Worm (Caenorhabditis elegans) whole organism, L1 larva: ENCODE measurements around the gene F53A2.3.
A peak's percentile ranks its signal among the peaks of the same experiment; 100 is the strongest.

Experiments
- C04F5.9 ChIP-seq: sonication (generic microtip); optimal IDR thresholded peaks from 2 replicates; lab custom pipeline; 2016; ENCODE audit warnings: missing genetic modification characterization, missing compliant biosample characterization
- F16B12.6 ChIP-seq: fragments of 150-350 bp; optimal IDR thresholded peaks from 2 replicates; lab custom pipeline; 2014; ENCODE audit warnings: missing biosample characterization, missing genetic modification characterization
- Y116A8C.19 ChIP-seq: sonication (generic microtip); optimal IDR thresholded peaks from 2 replicates; lab custom pipeline; 2016; ENCODE audit warnings: missing compliant biosample characterization, missing genetic modification characterization, borderline replicate concordance
- blmp-1 ChIP-seq: fragments of 150-350 bp; optimal IDR thresholded peaks from 2 replicates; lab custom pipeline; 2014; ENCODE audit warnings: missing biosample characterization, missing genetic modification characterization
- ceh-82 ChIP-seq, 3 experiments: fragments of 150-350 bp in 1 of 3; sonication (generic microtip) in 2 of 3; optimal IDR thresholded peaks; 2 replicates each; lab custom pipeline; 2014 to 2017; ENCODE audit warnings: missing biosample characterization in 3 of 3, missing genetic modification characterization in 3 of 3
- ceh-88 ChIP-seq: fragments of 200-800 bp; sonication (Bioruptor generic); IDR thresholded peaks from 2 replicates; pipeline ENCODE4 v1.3.6; 2022; ENCODE audit warnings: missing genetic modification characterization, missing compliant biosample characterization
- dsc-1 ChIP-seq: sonication (generic microtip); optimal IDR thresholded peaks from 2 replicates; lab custom pipeline; 2016; ENCODE audit warnings: mild to moderate bottlenecking, missing genetic modification characterization, missing compliant biosample characterization
- efl-1 ChIP-seq, 4 experiments: fragments of 150-350 bp; optimal IDR thresholded peaks in 3 of 4; peaks in 1 of 4; 1 replicate in 1 of 4; 2 replicates in 3 of 4; lab custom pipeline; 2014; ENCODE audit warnings: missing biosample characterization in 2 of 4, missing genetic modification characterization in 2 of 4, missing genetic modification reagents in 2 of 4
- efl-3 ChIP-seq: fragments of 200-800 bp; sonication (Bioruptor generic); optimal IDR thresholded peaks from 2 replicates; lab custom pipeline; 2018; ENCODE audit warnings: mild to moderate bottlenecking, missing genetic modification characterization, missing compliant biosample characterization
- egl-27 ChIP-seq, 2 experiments: fragments of 150-350 bp in 1 of 2; sonication (generic microtip); optimal IDR thresholded peaks; 3 replicates each; lab custom pipeline; 2017 to 2018; ENCODE audit warnings: missing biosample characterization in 2 of 2, missing genetic modification characterization in 2 of 2, missing genetic modification reagents in 2 of 2
- elt-3 ChIP-seq, 6 experiments: fragments of 150-350 bp in 1 of 6; sonication (generic microtip); optimal IDR thresholded peaks; 2 replicates each; lab custom pipeline; 2017 to 2018; ENCODE audit warnings: missing biosample characterization in 6 of 6, missing genetic modification characterization in 6 of 6, inconsistent platforms in 1 of 6
- fkh-4 ChIP-seq: sonication (generic microtip); optimal IDR thresholded peaks from 2 replicates; lab custom pipeline; 2016; ENCODE audit warnings: missing compliant biosample characterization, missing genetic modification characterization, borderline replicate concordance
- fkh-8 ChIP-seq: sonication (generic microtip); optimal IDR thresholded peaks from 2 replicates; lab custom pipeline; 2016; ENCODE audit warnings: mild to moderate bottlenecking, missing genetic modification characterization, missing compliant biosample characterization
- grh-1 ChIP-seq: fragments of 200-800 bp; sonication (Bioruptor generic); IDR thresholded peaks from 2 replicates; pipeline ENCODE4 v1.3.6; 2022; ENCODE audit warnings: missing genetic modification reagents, missing genetic modification characterization, missing compliant biosample characterization
- hlh-17 ChIP-seq: fragments of 200-800 bp; sonication (Bioruptor generic); optimal IDR thresholded peaks from 2 replicates; lab custom pipeline; 2018; ENCODE audit warnings: missing genetic modification characterization, mild to moderate bottlenecking, missing compliant biosample characterization, moderate library complexity, borderline replicate concordance
- hlh-4 ChIP-seq: sonication (generic microtip); optimal IDR thresholded peaks from 2 replicates; lab custom pipeline; 2016; ENCODE audit warnings: mild to moderate bottlenecking, missing genetic modification characterization, missing compliant biosample characterization
- hpl-2 ChIP-seq: fragments of 150-350 bp; optimal IDR thresholded peaks from 2 replicates; lab custom pipeline; 2014; ENCODE audit warnings: missing biosample characterization, missing genetic modification reagents, missing genetic modification characterization
- irx-1 ChIP-seq: sonication (generic microtip); optimal IDR thresholded peaks from 2 replicates; lab custom pipeline; 2016; ENCODE audit warnings: missing genetic modification characterization, missing compliant biosample characterization
- isw-1 ChIP-seq: fragments of 200-800 bp; sonication (Bioruptor generic); IDR thresholded peaks from 2 replicates; pipeline ENCODE4 v1.3.6; 2022; ENCODE audit warnings: missing genetic modification characterization, missing compliant biosample characterization
- jun-1 ChIP-seq: fragments of 150-350 bp; optimal IDR thresholded peaks from 2 replicates; lab custom pipeline; 2014; ENCODE audit warnings: missing biosample characterization, missing genetic modification reagents, missing genetic modification characterization
- lin-13 ChIP-seq: fragments of 150-350 bp; optimal IDR thresholded peaks from 2 replicates; lab custom pipeline; 2014; ENCODE audit warnings: missing biosample characterization, missing genetic modification reagents, missing genetic modification characterization
- lin-14 ChIP-seq: fragments of 200-800 bp; sonication (Bioruptor generic); optimal IDR thresholded peaks from 2 replicates; lab custom pipeline; 2018; ENCODE audit warnings: mild to moderate bottlenecking, missing genetic modification characterization, moderate library complexity, missing compliant biosample characterization
- lin-39 ChIP-seq: fragments of 150-350 bp; optimal IDR thresholded peaks from 2 replicates; lab custom pipeline; 2014; ENCODE audit warnings: missing biosample characterization, missing genetic modification reagents, missing genetic modification characterization
- lsy-2 ChIP-seq, 2 experiments: fragments of 150-350 bp; optimal IDR thresholded peaks; 2 replicates each; lab custom pipeline; 2014; ENCODE audit warnings: missing biosample characterization in 2 of 2, missing genetic modification characterization in 2 of 2
- mdl-1 ChIP-seq, 2 experiments: fragments of 150-350 bp; optimal IDR thresholded peaks; 2 replicates each; lab custom pipeline; 2014 to 2017; ENCODE audit warnings: missing biosample characterization in 2 of 2, missing genetic modification characterization in 2 of 2, inconsistent platforms in 1 of 2
- mep-1 ChIP-seq: fragments of 150-350 bp; optimal IDR thresholded peaks from 2 replicates; lab custom pipeline; 2014; ENCODE audit warnings: missing biosample characterization, missing genetic modification characterization
- nhr-12 ChIP-seq: sonication (generic microtip); optimal IDR thresholded peaks from 2 replicates; lab custom pipeline; 2017; ENCODE audit warnings: missing biosample characterization, missing genetic modification characterization
- nhr-19 ChIP-seq: fragments of 200-800 bp; sonication (Bioruptor generic); conservative IDR thresholded peaks from 2 replicates; pipeline ENCODE4 v1.3.6; 2022; ENCODE audit warnings: missing genetic modification characterization, missing compliant biosample characterization
- nhr-237 ChIP-seq: fragments of 150-350 bp; optimal IDR thresholded peaks from 2 replicates; lab custom pipeline; 2014; ENCODE audit warnings: missing biosample characterization, missing genetic modification characterization
- nhr-28 ChIP-seq: fragments of 150-350 bp; optimal IDR thresholded peaks from 2 replicates; lab custom pipeline; 2014; ENCODE audit warnings: missing biosample characterization, missing genetic modification characterization
- nhr-47 ChIP-seq: sonication (generic microtip); optimal IDR thresholded peaks from 2 replicates; lab custom pipeline; 2016; ENCODE audit warnings: mild to moderate bottlenecking, missing genetic modification characterization, moderate library complexity, missing compliant biosample characterization
- nhr-71 ChIP-seq: sonication (generic microtip); optimal IDR thresholded peaks from 2 replicates; lab custom pipeline; 2016; ENCODE audit warnings: mild to moderate bottlenecking, missing genetic modification characterization, moderate library complexity, missing compliant biosample characterization
- nhr-85 ChIP-seq: sonication (generic microtip); peaks from one replicate; lab custom pipeline; 2016; ENCODE audit warnings: missing genetic modification characterization, inconsistent platforms, missing compliant biosample characterization
- nhr-90 ChIP-seq: sonication (generic microtip); optimal IDR thresholded peaks from 2 replicates; lab custom pipeline; 2016; ENCODE audit warnings: mild to moderate bottlenecking, missing genetic modification characterization, missing compliant biosample characterization; ENCODE audit not compliant: poor library complexity
- snpc-4 ChIP-seq: fragments of 150-350 bp; optimal IDR thresholded peaks from 2 replicates; lab custom pipeline; 2014; ENCODE audit warnings: missing biosample characterization, missing genetic modification characterization
- snu-23 ChIP-seq: sonication (generic microtip); optimal IDR thresholded peaks from 2 replicates; lab custom pipeline; 2016; ENCODE audit warnings: missing genetic modification characterization, missing compliant biosample characterization
- swsn-7 ChIP-seq: sonication (generic microtip); optimal IDR thresholded peaks from 2 replicates; lab custom pipeline; 2016; ENCODE audit warnings: missing genetic modification characterization, missing compliant biosample characterization
- tbx-2 ChIP-seq: sonication (generic microtip); optimal IDR thresholded peaks from 2 replicates; lab custom pipeline; 2016; ENCODE audit warnings: missing genetic modification characterization, missing compliant biosample characterization
- unc-130 ChIP-seq: fragments of 150-350 bp; optimal IDR thresholded peaks from 2 replicates; lab custom pipeline; 2017; ENCODE audit warnings: missing biosample characterization, missing genetic modification characterization, inconsistent platforms
- unc-62 ChIP-seq: fragments of 150-350 bp; optimal IDR thresholded peaks from 2 replicates; lab custom pipeline; 2014; ENCODE audit warnings: missing biosample characterization, missing genetic modification reagents, missing genetic modification characterization
- xbp-1 ChIP-seq: sonication (generic microtip); optimal IDR thresholded peaks from 2 replicates; lab custom pipeline; 2016; ENCODE audit warnings: missing genetic modification characterization, missing compliant biosample characterization
- ztf-11 ChIP-seq, 2 experiments: sonication (generic microtip); optimal IDR thresholded peaks; 2 replicates each; lab custom pipeline; 2016 to 2017; ENCODE audit warnings: missing genetic modification characterization in 2 of 2, missing biosample characterization in 1 of 2, missing compliant biosample characterization in 1 of 2

Gene F53A2.3

ce11 chrIII:13348891-13349290 lies 9.3 kb upstream of the F53A2.3 start:
- no peak for TF ChIP-seq C04F5.9 (tag; lab: Kevin White, UChicago)
- peak; percentile 21 for TF ChIP-seq fkh-8 (tag; lab: Kevin White, UChicago)
- no peak for TF ChIP-seq nhr-12 (tag; lab: Kevin White, UChicago)
- peak; percentile 28 for TF ChIP-seq nhr-47 (tag; lab: Kevin White, UChicago)
- TF ChIP-seq dsc-1 (tag; lab: Kevin White, UChicago), result peak; percentile 78
- peak in 1 of 3 experiments; percentile 6 for TF ChIP-seq ceh-82 (tag; optimal IDR thresholded peaks at IDR 0.05; lab: Kevin White, UChicago)
- TF ChIP-seq xbp-1 (tag; lab: Kevin White, UChicago), result no peak
- no peak for TF ChIP-seq snpc-4 (tag; lab: Kevin White, UChicago)
- TF ChIP-seq nhr-71 (tag; lab: Kevin White, UChicago), result peak; percentile 10
- TF ChIP-seq, all 84 proteins: peak for 5

ce11 chrIII:13347782-13348327 lies 8.3 kb upstream of the F53A2.3 start:
- peak; percentile 11 for TF ChIP-seq nhr-47 (tag; lab: Kevin White, UChicago)
- TF ChIP-seq lsy-2 (tag; optimal IDR thresholded peaks at IDR 0.05; lab: Kevin White, UChicago), result peak in 1 of 2 experiments; percentile 18
- TF ChIP-seq efl-1 (optimal IDR thresholded peaks at IDR 0.05; lab: Kevin White, UChicago), result peak in 1 of 2 experiments; percentile 3
- no peak for TF ChIP-seq efl-1 (GFP tag; optimal IDR thresholded peaks at IDR 0.05 in 1 of 2; lab: Kevin White, UChicago)
- 0 out of 2 replicates have a peak, but pooled peaks have one; percentile 12 for TF ChIP-seq isw-1
- peak; percentile 28 for TF ChIP-seq tbx-2 (tag; lab: Kevin White, UChicago)
- TF ChIP-seq irx-1 (tag; lab: Kevin White, UChicago), result no peak
- TF ChIP-seq nhr-71 (tag; lab: Kevin White, UChicago), result peak; percentile 33
- no peak for TF ChIP-seq mdl-1 (tag; optimal IDR thresholded peaks at IDR 0.05; lab: Kevin White, UChicago)
- peak; percentile 0 for TF ChIP-seq swsn-7 (tag; lab: Kevin White, UChicago)
- TF ChIP-seq lin-14, result peak; percentile 77
- TF ChIP-seq dsc-1 (tag; lab: Kevin White, UChicago), result peak; percentile 66
- no peak for TF ChIP-seq jun-1 (tag; lab: Kevin White, UChicago)
- TF ChIP-seq efl-3 (GFP tag; lab: Kevin White, UChicago), result no peak
- TF ChIP-seq fkh-4 (tag; lab: Kevin White, UChicago), result peak; percentile 1
- TF ChIP-seq fkh-8 (tag; lab: Kevin White, UChicago), result peak; percentile 9
- no peak for TF ChIP-seq nhr-237
- TF ChIP-seq ceh-82 (tag; optimal IDR thresholded peaks at IDR 0.05; lab: Kevin White, UChicago), result peak in 2 of 3 experiments; percentile 7 to 48

- peak; percentile 70 for TF ChIP-seq F16B12.6
- TF ChIP-seq lsy-2 (tag; optimal IDR thresholded peaks at IDR 0.05; lab: Kevin White, UChicago), result peak in 1 of 2 experiments; percentile 23
- TF ChIP-seq egl-27 (tag; optimal IDR thresholded peaks at IDR 0.05; lab: Kevin White, UChicago), result no peak
- no peak for TF ChIP-seq ceh-82 (tag; optimal IDR thresholded peaks at IDR 0.05; lab: Kevin White, UChicago)
- no peak for TF ChIP-seq nhr-19 (GFP tag; lab: Robert Waterston, UW)
- TF ChIP-seq unc-62, result no peak
- TF ChIP-seq mep-1 (tag; lab: Kevin White, UChicago), result no peak
- no peak for TF ChIP-seq lin-39 (tag; lab: Kevin White, UChicago)
- TF ChIP-seq elt-3 (tag; optimal IDR thresholded peaks at IDR 0.05; lab: Kevin White, UChicago), result no peak
- no peak for TF ChIP-seq lin-13 (GFP tag; lab: Kevin White, UChicago)
These were observed 7.2 kb upstream of the F53A2.3 start, which contains the start of gene mtm-6 for ce11 chrIII:13346785-13347184. Gene mtm-6, plus strand, starts transcription at chrIII:13347085.

ce11 chrIII:13344538-13345136 lies 5.1 kb upstream of the F53A2.3 start, which contains the start of gene acaa-2:
Gene acaa-2, plus strand, starts transcription at chrIII:13344937.
- TF ChIP-seq elt-3 (tag; optimal IDR thresholded peaks at IDR 0.05; lab: Kevin White, UChicago), result peak in 1 of 6 experiments; percentile 17
- no peak for TF ChIP-seq nhr-12 (tag; lab: Kevin White, UChicago)
- TF ChIP-seq nhr-28 (tag; lab: Kevin White, UChicago), result no peak
- peak in 1 of 2 experiments; percentile 14 for TF ChIP-seq lsy-2 (tag; optimal IDR thresholded peaks at IDR 0.05; lab: Kevin White, UChicago)
- no peak for TF ChIP-seq hlh-17
- peak; percentile 44 for TF ChIP-seq lin-14
- peak; percentile 54 for TF ChIP-seq snu-23 (GFP tag; lab: Kevin White, UChicago)
- no peak for TF ChIP-seq ceh-88 (GFP tag; lab: Robert Waterston, UW)
- no peak for TF ChIP-seq unc-130 (tag; lab: Kevin White, UChicago)
- TF ChIP-seq mdl-1 (tag; optimal IDR thresholded peaks at IDR 0.05; lab: Kevin White, UChicago), result no peak
- peak; percentile 52 for TF ChIP-seq blmp-1 (tag; lab: Kevin White, UChicago)
- TF ChIP-seq nhr-71 (tag; lab: Kevin White, UChicago), result peak; percentile 42
- no peak for TF ChIP-seq grh-1 (GFP tag; lab: Robert Waterston, UW)
- TF ChIP-seq tbx-2 (tag; lab: Kevin White, UChicago), result no peak
- TF ChIP-seq nhr-90 (tag; lab: Kevin White, UChicago), result peak; percentile 26
- TF ChIP-seq efl-1 (optimal IDR thresholded peaks at IDR 0.05; lab: Kevin White, UChicago), result no peak
- TF ChIP-seq efl-1 (GFP tag; optimal IDR thresholded peaks at IDR 0.05 in 1 of 2; lab: Kevin White, UChicago), result no peak
- peak; percentile 51 for TF ChIP-seq nhr-85 (tag; lab: Kevin White, UChicago)
- no peak for TF ChIP-seq hpl-2
- no peak for TF ChIP-seq hlh-4 (tag; lab: Kevin White, UChicago)
- TF ChIP-seq isw-1, result no peak
- no peak for TF ChIP-seq Y116A8C.19 (tag; lab: Kevin White, UChicago)
- TF ChIP-seq ztf-11 (tag; optimal IDR thresholded peaks at IDR 0.05; lab: Kevin White, UChicago), result no peak
